Fruit fly (Drosophila melanogaster) whole organism, embryonic: ENCODE data around the gene Pcif1.

Experiments used
- CG10267 ChIP-seq: fragments of 200-800 bp; sonication (Bioruptor generic); optimal IDR thresholded peaks from 2 replicates; lab custom pipeline; 2018; ENCODE audit warnings: missing biosample characterization, mild to moderate bottlenecking, missing genetic modification characterization, moderate library complexity
- CG10274 ChIP-seq: fragments of 200-800 bp; sonication (Bioruptor generic); optimal IDR thresholded peaks from 3 replicates; lab custom pipeline; 2017; ENCODE audit warnings: missing biosample characterization, mild to moderate bottlenecking, missing genetic modification characterization
- CG10654 ChIP-seq: fragments of 200-800 bp; sonication (Bioruptor generic); optimal IDR thresholded peaks from 2 replicates; lab custom pipeline; 2016; ENCODE audit warnings: missing biosample characterization, missing genetic modification characterization
- CG11247 ChIP-seq: fragments of 200-800 bp; sonication (Bioruptor generic); IDR thresholded peaks from 2 replicates; pipeline ENCODE4 v1.3.6; 2022; ENCODE audit warnings: missing biosample characterization, missing genetic modification characterization
- CG11504 ChIP-seq: fragments of 200-800 bp; sonication (Bioruptor generic); optimal IDR thresholded peaks from 3 replicates; lab custom pipeline; 2019; ENCODE audit warnings: missing biosample characterization, mild to moderate bottlenecking, missing genetic modification characterization, moderate library complexity
- CG13624 ChIP-seq: fragments of 200-800 bp; sonication (Bioruptor generic); optimal IDR thresholded peaks from 2 replicates; lab custom pipeline; 2016; ENCODE audit warnings: missing biosample characterization, missing genetic modification characterization
- CG16813 ChIP-seq: fragments of 200-800 bp; sonication (Bioruptor generic); IDR thresholded peaks from 3 replicates; pipeline ENCODE4 v1.3.6; 2022; ENCODE audit warnings: missing biosample characterization, missing genetic modification characterization; ENCODE audit not compliant: partially characterized antibody
- CG16815 ChIP-seq: fragments of 200-800 bp; sonication (Bioruptor generic); optimal IDR thresholded peaks from 3 replicates; lab custom pipeline; 2017; ENCODE audit warnings: missing biosample characterization, mild to moderate bottlenecking, missing genetic modification characterization
- CG18764 ChIP-seq: fragments of 200-800 bp; sonication (Bioruptor generic); optimal IDR thresholded peaks from 3 replicates; lab custom pipeline; 2016; ENCODE audit warnings: missing biosample characterization, missing genetic modification characterization
- CG2712 ChIP-seq: fragments of 200-800 bp; optimal IDR thresholded peaks from 3 replicates; lab custom pipeline; 2019; ENCODE audit warnings: missing biosample characterization, mild to moderate bottlenecking, missing genetic modification characterization, moderate library complexity
- CG31365 ChIP-seq: fragments of 200-800 bp; sonication (Bioruptor generic); optimal IDR thresholded peaks from 2 replicates; lab custom pipeline; 2018; ENCODE audit warnings: missing biosample characterization, mild to moderate bottlenecking, missing genetic modification characterization
- CG6175 ChIP-seq: fragments of 200-800 bp; sonication (Bioruptor generic); IDR thresholded peaks from 3 replicates; pipeline ENCODE4 v1.3.6; 2022; ENCODE audit warnings: missing biosample characterization, missing genetic modification characterization
- CG7271 ChIP-seq: fragments of 200-800 bp; sonication (Bioruptor generic); optimal IDR thresholded peaks from 2 replicates; lab custom pipeline; 2018; ENCODE audit warnings: missing biosample characterization, mild to moderate bottlenecking, missing genetic modification characterization, moderate library complexity
- CG8388 ChIP-seq: fragments of 200-800 bp; sonication (Bioruptor generic); optimal IDR thresholded peaks from 2 replicates; lab custom pipeline; 2019; ENCODE audit warnings: missing biosample characterization, mild to moderate bottlenecking, missing genetic modification characterization, moderate library complexity
- CG8765 ChIP-seq: fragments of 200-800 bp; sonication (Bioruptor generic); IDR thresholded peaks from 2 replicates; pipeline ENCODE4 v1.3.6; 2022; ENCODE audit warnings: missing biosample characterization, missing genetic modification characterization
- CG8944 ChIP-seq: fragments of 200-800 bp; sonication (Bioruptor generic); optimal IDR thresholded peaks from 3 replicates; lab custom pipeline; 2016; ENCODE audit warnings: missing biosample characterization, missing genetic modification characterization
- Doc2 ChIP-seq: fragments of 200-800 bp; sonication (Bioruptor generic); IDR thresholded peaks from 2 replicates; pipeline ENCODE4 v1.3.6; 2022; ENCODE audit warnings: missing biosample characterization, missing genetic modification characterization
- Fer1 ChIP-seq: fragments of 200-800 bp; sonication (Bioruptor generic); optimal IDR thresholded peaks from 2 replicates; lab custom pipeline; 2017; ENCODE audit warnings: missing biosample characterization, mild to moderate bottlenecking, missing genetic modification characterization
- Hr78 ChIP-seq, 2 experiments: fragments of 200-800 bp in 1 of 2; fragments of >200 bp in 1 of 2; sonication (Bioruptor generic) in 1 of 2; optimal IDR thresholded peaks; 2 replicates each; lab custom pipeline; 2017 to 2019; ENCODE audit warnings: missing biosample characterization in 2 of 2, missing genetic modification characterization in 2 of 2, mild to moderate bottlenecking in 1 of 2, moderate library complexity in 1 of 2
- Hsf ChIP-seq: fragments of 200-800 bp; sonication (Bioruptor generic); optimal IDR thresholded peaks from 3 replicates; lab custom pipeline; 2016; ENCODE audit warnings: missing biosample characterization, missing genetic modification characterization
- Max ChIP-seq: fragments of 200-800 bp; sonication (Bioruptor generic); optimal IDR thresholded peaks from 2 replicates; lab custom pipeline; 2016; ENCODE audit warnings: missing biosample characterization, mild to moderate bottlenecking, missing genetic modification characterization
- NfI ChIP-seq: fragments of 200-800 bp; sonication (Bioruptor generic); optimal IDR thresholded peaks from 3 replicates; lab custom pipeline; 2018; ENCODE audit warnings: missing biosample characterization, mild to moderate bottlenecking, missing genetic modification characterization, moderate library complexity
- Oaz ChIP-seq: fragments of 200-800 bp; sonication (Bioruptor generic); IDR thresholded peaks from 2 replicates; pipeline ENCODE4 v1.3.6; 2022; ENCODE audit warnings: missing biosample characterization, missing genetic modification characterization
- Trl ChIP-seq, 3 experiments: fragments of >200 bp in 2 of 3; fragments of 200-800 bp in 1 of 3; sonication (Bioruptor generic) in 1 of 3; optimal IDR thresholded peaks; 2 replicates in 1 of 3; 3 replicates in 2 of 3; lab custom pipeline; 2016 to 2017; ENCODE audit warnings: missing biosample characterization in 1 of 3, missing genetic modification characterization in 1 of 3
- ab ChIP-seq: fragments of 200-800 bp; sonication (Bioruptor generic); optimal IDR thresholded peaks from 2 replicates; lab custom pipeline; 2016; ENCODE audit warnings: missing biosample characterization, missing genetic modification characterization
- ara ChIP-seq: fragments of 200-800 bp; sonication (Bioruptor generic); IDR thresholded peaks from 2 replicates; pipeline ENCODE4 v1.3.6; 2022; ENCODE audit warnings: missing biosample characterization, missing genetic modification characterization
- ato ChIP-seq: fragments of 200-800 bp; sonication (Bioruptor generic); IDR thresholded peaks from 2 replicates; pipeline ENCODE4 v1.3.6; 2022; ENCODE audit warnings: missing biosample characterization, missing genetic modification characterization; ENCODE audit not compliant: partially characterized antibody
- cas ChIP-seq: fragments of 200-800 bp; sonication (Bioruptor generic); IDR thresholded peaks from 2 replicates; pipeline ENCODE4 v1.3.6; 2022; ENCODE audit warnings: missing biosample characterization, missing genetic modification characterization
- caup ChIP-seq: fragments of 200-800 bp; sonication (Bioruptor generic); optimal IDR thresholded peaks from 3 replicates; lab custom pipeline; 2017; ENCODE audit warnings: missing biosample characterization, mild to moderate bottlenecking, missing genetic modification characterization, moderate library complexity; ENCODE audit not compliant: severe bottlenecking
- chm ChIP-seq: fragments of 200-800 bp; sonication (Bioruptor generic); IDR thresholded peaks from 2 replicates; pipeline ENCODE4 v1.3.6; 2022; ENCODE audit warnings: missing biosample characterization, missing genetic modification characterization
- cwo ChIP-seq: fragments of 200-800 bp; sonication (Bioruptor generic); optimal IDR thresholded peaks from 3 replicates; lab custom pipeline; 2017; ENCODE audit warnings: missing biosample characterization, missing genetic modification characterization, mild to moderate bottlenecking, moderate library complexity, missing genetic modification reagents
- esg ChIP-seq: fragments of 200-800 bp; sonication (Bioruptor generic); conservative IDR thresholded peaks from 2 replicates; pipeline ENCODE4 v1.3.6; 2022; ENCODE audit warnings: missing biosample characterization, missing genetic modification characterization
- exex ChIP-seq: fragments of 200-800 bp; sonication (Bioruptor generic); optimal IDR thresholded peaks from 4 replicates; lab custom pipeline; 2018; ENCODE audit warnings: missing biosample characterization, mild to moderate bottlenecking, missing genetic modification characterization, moderate library complexity
- fru ChIP-seq: fragments of >200 bp; optimal IDR thresholded peaks from 2 replicates; lab custom pipeline; 2017
- gce ChIP-seq: fragments of 200-800 bp; sonication (Bioruptor generic); IDR thresholded peaks from 3 replicates; pipeline ENCODE4 v1.3.6; 2022; ENCODE audit warnings: missing biosample characterization, missing genetic modification characterization
- h ChIP-seq: fragments of >200 bp; optimal IDR thresholded peaks from 2 replicates; lab custom pipeline; 2017
- ind ChIP-seq: fragments of 200-800 bp; sonication (Bioruptor generic); optimal IDR thresholded peaks from 3 replicates; lab custom pipeline; 2016; ENCODE audit warnings: missing biosample characterization, missing genetic modification characterization
- kah ChIP-seq: fragments of 200-800 bp; sonication (Bioruptor generic); optimal IDR thresholded peaks from 2 replicates; lab custom pipeline; 2018; ENCODE audit warnings: missing biosample characterization, mild to moderate bottlenecking, missing genetic modification characterization
- ken ChIP-seq: fragments of 200-800 bp; sonication (Bioruptor generic); IDR thresholded peaks from 3 replicates; pipeline ENCODE4 v1.3.6; 2022; ENCODE audit warnings: missing biosample characterization, missing genetic modification characterization
- oc ChIP-seq: fragments of 200-800 bp; sonication (Bioruptor generic); optimal IDR thresholded peaks from 2 replicates; lab custom pipeline; 2018; ENCODE audit warnings: missing biosample characterization, mild to moderate bottlenecking, missing genetic modification characterization, moderate library complexity
- pan ChIP-seq, 4 experiments: fragments of >200 bp in 3 of 4; fragments of 200-800 bp in 1 of 4; sonication (Bioruptor generic) in 1 of 4; optimal IDR thresholded peaks in 3 of 4; IDR thresholded peaks in 1 of 4; 2 replicates each; pipeline versions ENCODE4 v1.3.6 to Lab custom; 2017 to 2022; ENCODE audit warnings: missing biosample characterization in 2 of 4, missing genetic modification characterization in 2 of 4, mixed read lengths in 1 of 4
- pho ChIP-seq: fragments of 200-800 bp; sonication (Bioruptor generic); optimal IDR thresholded peaks from 2 replicates; lab custom pipeline; 2016; ENCODE audit warnings: missing biosample characterization, missing genetic modification characterization
- pros ChIP-seq: fragments of 200-800 bp; sonication (Bioruptor generic); optimal IDR thresholded peaks from 3 replicates; lab custom pipeline; 2019; ENCODE audit warnings: missing biosample characterization, mild to moderate bottlenecking, missing genetic modification characterization, moderate library complexity
- pum ChIP-seq: fragments of 200-800 bp; sonication (Bioruptor generic); optimal IDR thresholded peaks from 2 replicates; lab custom pipeline; 2016; ENCODE audit warnings: missing biosample characterization, missing genetic modification characterization
- stwl ChIP-seq: fragments of 200-800 bp; sonication (Bioruptor generic); optimal IDR thresholded peaks from 3 replicates; lab custom pipeline; 2018; ENCODE audit warnings: missing biosample characterization, mild to moderate bottlenecking, missing genetic modification characterization, moderate library complexity
- tio ChIP-seq: fragments of 200-800 bp; sonication (Bioruptor generic); optimal IDR thresholded peaks from 2 replicates; lab custom pipeline; 2017; ENCODE audit warnings: missing biosample characterization, missing genetic modification characterization, inconsistent platforms
- tll ChIP-seq, 2 experiments: fragments of 200-800 bp in 1 of 2; fragments of >200 bp in 1 of 2; sonication (Bioruptor generic) in 1 of 2; optimal IDR thresholded peaks; 2 replicates each; lab custom pipeline; 2017 to 2019; ENCODE audit warnings: missing biosample characterization in 2 of 2, missing genetic modification characterization in 2 of 2, mild to moderate bottlenecking in 1 of 2, moderate library complexity in 1 of 2
- ttk ChIP-seq: fragments of 200-800 bp; sonication (Bioruptor generic); IDR thresholded peaks from 2 replicates; pipeline ENCODE4 v2.1.2; 2022; ENCODE audit warnings: missing biosample characterization, missing genetic modification characterization
- unc-4 ChIP-seq: fragments of 200-800 bp; sonication (Bioruptor generic); IDR thresholded peaks from 2 replicates; pipeline ENCODE4 v1.3.6; 2022; ENCODE audit warnings: missing biosample characterization, missing genetic modification characterization; ENCODE audit not compliant: partially characterized antibody

The Pcif1 gene

DNA sequence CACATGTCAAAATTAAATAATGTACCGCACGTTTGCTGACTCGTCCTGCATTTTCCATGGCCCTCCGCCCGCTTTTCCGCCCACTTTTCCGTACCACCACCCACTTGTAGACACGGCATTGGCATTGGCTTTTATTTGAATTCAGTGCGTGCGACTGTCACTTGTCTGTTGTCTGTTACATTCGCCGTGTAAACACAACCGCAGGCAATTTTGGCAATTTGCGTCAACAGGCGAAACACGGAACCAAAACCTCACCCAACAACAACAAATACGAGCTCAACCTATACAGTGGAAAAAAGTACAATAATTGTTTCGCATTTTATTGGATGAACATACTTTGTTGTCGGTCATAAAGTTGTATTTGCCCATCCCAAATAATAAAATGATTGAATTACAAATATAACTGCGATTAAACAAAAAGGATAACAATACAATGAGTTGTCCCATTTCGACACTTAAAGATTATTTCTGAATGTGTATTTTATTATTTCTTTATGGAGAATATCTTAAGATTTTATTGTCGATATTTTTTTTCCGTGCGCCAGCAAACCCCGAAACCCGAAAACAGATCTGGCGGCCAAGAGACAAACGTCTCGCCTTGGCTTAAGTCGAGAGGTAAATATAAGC lies 38.6 kb downstream of the Pcif1 start (continued):
- TF ChIP-seq CG16813 (GFP tag; lab: Robert Waterston, UW) (no peak), pho (GFP tag; lab: Kevin White, UChicago) (no peak), Trl (optimal IDR thresholded peaks at IDR 0.05; lab: Kevin White, UChicago) (no peak), Trl (GFP tag; optimal IDR thresholded peaks at IDR 0.05; lab: Kevin White, UChicago) (peak; percentile 21), exex (tag; lab: Kevin White, UChicago) (no peak), tio (no peak), CG2712 (tag; lab: Kevin White, UChicago) (peak; percentile 12), CG8944 (GFP tag; lab: Kevin White, UChicago) (no peak), Hr78 (GFP tag; optimal IDR thresholded peaks at IDR 0.05; lab: Kevin White, UChicago) (no peak), pan (optimal IDR thresholded peaks at IDR 0.05; lab: Kevin White, UChicago) (no peak), pan (GFP tag; optimal IDR thresholded peaks at IDR 0.05 in 1 of 2, IDR thresholded peaks at IDR 0.05 in 1 of 2) (no peak), esg (GFP tag; lab: Robert Waterston, UW) (no peak), Max (no peak), CG16815 (GFP tag; lab: Kevin White, UChicago) (no peak), stwl (tag; lab: Kevin White, UChicago) (no peak), pros (GFP tag; lab: Kevin White, UChicago) (no peak), Oaz (GFP tag; lab: Robert Waterston, UW) (no peak), Doc2 (GFP tag; lab: Robert Waterston, UW) (no peak), CG18764 (no peak), ab (no peak), cwo (peak; percentile 47), unc-4 (GFP tag; lab: Robert Waterston, UW) (no peak), CG10274 (GFP tag; lab: Kevin White, UChicago) (no peak), NfI (GFP tag; lab: Kevin White, UChicago) (peak; percentile 31), Hsf (peak; percentile 33), CG11504 (peak; percentile 58), oc (tag; lab: Kevin White, UChicago) (peak; percentile 7), ind (GFP tag; lab: Kevin White, UChicago) (peak; percentile 9), CG8388 (GFP tag; lab: Kevin White, UChicago) (no peak), ato (GFP tag; lab: Robert Waterston, UW) (no peak), fru (lab: Kevin White, UChicago) (no peak), ken (no peak), CG10267 (tag; lab: Kevin White, UChicago) (no peak), pum (GFP tag; lab: Kevin White, UChicago) (no peak), kah (no peak), tll (GFP tag; optimal IDR thresholded peaks at IDR 0.05; lab: Kevin White, UChicago) (no peak), CG11247 (GFP tag; lab: Robert Waterston, UW) (0 out of 2 replicates have a peak, but pooled peaks have one; percentile 7), CG7271 (no peak), gce (GFP tag; lab: Robert Waterston, UW) (no peak), CG8765 (no peak), ara (GFP tag; lab: Robert Waterston, UW) (no peak), chm (no peak), CG6175 (GFP tag; lab: Robert Waterston, UW) (no peak), caup (peak; percentile 27), ttk (no peak), h (no peak), CG31365 (tag; lab: Kevin White, UChicago) (no peak), Fer1 (peak; percentile 25), CG10654 (peak; percentile 9), CG13624 (GFP tag; lab: Kevin White, UChicago) (no peak), cas (no peak)
